Fruit fly (Drosophila melanogaster) whole organism, embryonic: ENCODE measurements around the gene nAChRalpha6.
A peak's percentile ranks its signal among the peaks of the same experiment; 100 is the strongest.

Experiments
- Atf-2 ChIP-seq: fragments of 200-800 bp; sonication (Bioruptor generic); optimal IDR thresholded peaks from 2 replicates; lab custom pipeline; 2016; ENCODE audit warnings: missing biosample characterization, missing genetic modification characterization
- CG10147 ChIP-seq: fragments of 200-800 bp; sonication (Bioruptor generic); optimal IDR thresholded peaks from 2 replicates; lab custom pipeline; 2019; ENCODE audit warnings: missing biosample characterization, mild to moderate bottlenecking, missing genetic modification characterization, moderate library complexity
- CG10267 ChIP-seq: fragments of 200-800 bp; sonication (Bioruptor generic); optimal IDR thresholded peaks from 2 replicates; lab custom pipeline; 2018; ENCODE audit warnings: missing biosample characterization, mild to moderate bottlenecking, missing genetic modification characterization, moderate library complexity
- CG10979 ChIP-seq: fragments of 200-800 bp; sonication (Bioruptor generic); optimal IDR thresholded peaks from 2 replicates; lab custom pipeline; 2018; ENCODE audit warnings: missing biosample characterization, mild to moderate bottlenecking, missing genetic modification characterization, moderate library complexity
- CG11398 ChIP-seq: fragments of 200-800 bp; sonication (Bioruptor generic); optimal IDR thresholded peaks from 2 replicates; lab custom pipeline; 2016; ENCODE audit warnings: missing biosample characterization, missing genetic modification characterization
- CG12236 ChIP-seq: fragments of 200-800 bp; sonication (Bioruptor generic); optimal IDR thresholded peaks from 2 replicates; lab custom pipeline; 2016; ENCODE audit warnings: missing biosample characterization, missing genetic modification characterization
- CG12391 ChIP-seq: fragments of 200-800 bp; sonication (Bioruptor generic); optimal IDR thresholded peaks from 3 replicates; lab custom pipeline; 2018; ENCODE audit warnings: missing biosample characterization, mild to moderate bottlenecking, missing genetic modification characterization, moderate library complexity
- CG14710 ChIP-seq: fragments of 200-800 bp; sonication (Bioruptor generic); optimal IDR thresholded peaks from 3 replicates; lab custom pipeline; 2019; ENCODE audit warnings: missing biosample characterization, mild to moderate bottlenecking, missing genetic modification characterization, moderate library complexity
- CG17186 ChIP-seq: fragments of 200-800 bp; sonication (Bioruptor generic); optimal IDR thresholded peaks from 3 replicates; lab custom pipeline; 2017; ENCODE audit warnings: missing biosample characterization, missing genetic modification reagents, missing genetic modification characterization
- CG17361 ChIP-seq: fragments of 200-800 bp; sonication (Bioruptor generic); IDR thresholded peaks from 3 replicates; pipeline ENCODE4 v1.3.6; 2022; ENCODE audit warnings: missing biosample characterization, missing genetic modification characterization
- CG2678 ChIP-seq: fragments of 200-800 bp; sonication (Bioruptor generic); optimal IDR thresholded peaks from 3 replicates; lab custom pipeline; 2019; ENCODE audit warnings: missing biosample characterization, mild to moderate bottlenecking, missing genetic modification characterization, moderate library complexity
- CG33213 ChIP-seq: fragments of 200-800 bp; sonication (Bioruptor generic); optimal IDR thresholded peaks from 3 replicates; lab custom pipeline; 2016; ENCODE audit warnings: missing biosample characterization, missing genetic modification characterization
- CG3995 ChIP-seq: fragments of 200-800 bp; sonication (Bioruptor generic); optimal IDR thresholded peaks from 3 replicates; lab custom pipeline; 2016; ENCODE audit warnings: missing biosample characterization, missing genetic modification characterization
- CG4282 ChIP-seq: fragments of 200-800 bp; sonication (Bioruptor generic); optimal IDR thresholded peaks from 2 replicates; lab custom pipeline; 2016; ENCODE audit warnings: missing biosample characterization, missing genetic modification characterization
- CG4820 ChIP-seq: fragments of 200-800 bp; sonication (Bioruptor generic); optimal IDR thresholded peaks from 3 replicates; lab custom pipeline; 2016; ENCODE audit warnings: missing biosample characterization, missing genetic modification characterization
- CG6683 ChIP-seq: fragments of 200-800 bp; sonication (Bioruptor generic); optimal IDR thresholded peaks from 2 replicates; lab custom pipeline; 2017; ENCODE audit warnings: missing biosample characterization, mild to moderate bottlenecking, missing genetic modification characterization, missing genetic modification reagents
- CG6791 ChIP-seq: fragments of 200-800 bp; sonication (Bioruptor generic); IDR thresholded peaks from 3 replicates; pipeline ENCODE4 v1.3.6; 2022; ENCODE audit warnings: missing biosample characterization, missing genetic modification characterization; ENCODE audit not compliant: partially characterized antibody
- CTCF ChIP-seq: fragments of 200-800 bp; sonication (Bioruptor generic); optimal IDR thresholded peaks from 2 replicates; lab custom pipeline; 2017; ENCODE audit warnings: missing biosample characterization, mild to moderate bottlenecking, missing genetic modification characterization, moderate library complexity
- Camta ChIP-seq: fragments of 200-800 bp; sonication (Bioruptor generic); optimal IDR thresholded peaks from 2 replicates; lab custom pipeline; 2016; ENCODE audit warnings: missing biosample characterization, missing genetic modification characterization
- CkIIα-i1 ChIP-seq: fragments of 200-800 bp; sonication (Bioruptor generic); IDR thresholded peaks from 2 replicates; pipeline ENCODE4 v1.3.6; 2022; ENCODE audit warnings: missing biosample characterization, missing genetic modification characterization
- Dfd ChIP-seq, 2 experiments: fragments of >200 bp; optimal IDR thresholded peaks; 2 replicates each; lab custom pipeline; 2017; ENCODE audit warnings: missing biosample characterization in 2 of 2, missing genetic modification characterization in 2 of 2
- Doc2 ChIP-seq: fragments of 200-800 bp; sonication (Bioruptor generic); IDR thresholded peaks from 2 replicates; pipeline ENCODE4 v1.3.6; 2022; ENCODE audit warnings: missing biosample characterization, missing genetic modification characterization
- Dref ChIP-seq: fragments of 200-800 bp; sonication (Bioruptor generic); IDR thresholded peaks from 2 replicates; pipeline ENCODE4 v1.3.6; 2022; ENCODE audit warnings: missing biosample characterization, missing genetic modification characterization
- Drgx ChIP-seq: fragments of 200-800 bp; sonication (Bioruptor generic); IDR thresholded peaks from 2 replicates; pipeline ENCODE4 v1.3.6; 2022; ENCODE audit warnings: missing biosample characterization, missing genetic modification characterization
- Ets65A ChIP-seq: fragments of 200-800 bp; sonication (Bioruptor generic); peaks from one replicate; lab custom pipeline; 2016; ENCODE audit warnings: missing biosample characterization, missing genetic modification characterization
- Ets97D ChIP-seq: fragments of 200-800 bp; sonication (Bioruptor generic); optimal IDR thresholded peaks from 3 replicates; lab custom pipeline; 2016; ENCODE audit warnings: missing biosample characterization, missing genetic modification characterization
- Hand ChIP-seq: fragments of 200-800 bp; sonication (Bioruptor generic); optimal IDR thresholded peaks from 2 replicates; lab custom pipeline; 2017; ENCODE audit warnings: mild to moderate bottlenecking, missing biosample characterization, missing genetic modification reagents, missing genetic modification characterization
- Hr39 ChIP-seq: fragments of >200 bp; optimal IDR thresholded peaks from 2 replicates; lab custom pipeline; 2017
- NC2α ChIP-seq: fragments of 200-800 bp; sonication (Bioruptor generic); optimal IDR thresholded peaks from 2 replicates; lab custom pipeline; 2016; ENCODE audit warnings: missing biosample characterization, missing genetic modification characterization
- Nf-YB ChIP-seq: fragments of 200-800 bp; sonication (Bioruptor generic); optimal IDR thresholded peaks from 3 replicates; lab custom pipeline; 2019; ENCODE audit warnings: missing biosample characterization, mild to moderate bottlenecking, missing genetic modification characterization, moderate library complexity
- Pdp1 ChIP-seq, 2 experiments: fragments of 200-800 bp; sonication (Bioruptor generic); optimal IDR thresholded peaks; 3 replicates each; lab custom pipeline; 2016; ENCODE audit warnings: missing biosample characterization in 2 of 2, missing genetic modification characterization in 2 of 2, mild to moderate bottlenecking in 1 of 2, moderate library complexity in 1 of 2
- Scr ChIP-seq: fragments of 200-800 bp; sonication (Bioruptor generic); IDR thresholded peaks from 2 replicates; pipeline ENCODE4 v1.3.6; 2022; ENCODE audit warnings: missing biosample characterization, missing genetic modification characterization; ENCODE audit not compliant: partially characterized antibody
- aop ChIP-seq: fragments of 200-800 bp; sonication (Bioruptor generic); IDR thresholded peaks from 2 replicates; pipeline ENCODE4 v1.3.6; 2022; ENCODE audit warnings: missing biosample characterization, missing genetic modification characterization
- ap ChIP-seq: fragments of 200-800 bp; sonication (Bioruptor generic); IDR thresholded peaks from 2 replicates; pipeline ENCODE4 v1.3.6; 2022; ENCODE audit warnings: missing biosample characterization, missing genetic modification characterization
- bsh ChIP-seq, 2 experiments: fragments of 200-800 bp; sonication (Bioruptor generic); optimal IDR thresholded peaks; 2 replicates each; lab custom pipeline; 2017 to 2018; ENCODE audit warnings: mild to moderate bottlenecking in 2 of 2, missing biosample characterization in 2 of 2, missing genetic modification characterization in 2 of 2, moderate library complexity in 1 of 2
- fd96Cb ChIP-seq: fragments of 200-800 bp; sonication (Bioruptor generic); optimal IDR thresholded peaks from 2 replicates; lab custom pipeline; 2018; ENCODE audit warnings: missing biosample characterization, mild to moderate bottlenecking, missing genetic modification characterization, moderate library complexity
- gcm ChIP-seq: fragments of 200-800 bp; sonication (Bioruptor generic); optimal IDR thresholded peaks from 2 replicates; lab custom pipeline; 2019; ENCODE audit warnings: missing biosample characterization, mild to moderate bottlenecking, missing genetic modification characterization, moderate library complexity
- hkb ChIP-seq, 2 experiments: fragments of 200-800 bp in 1 of 2; fragments of >200 bp in 1 of 2; sonication (Bioruptor generic) in 1 of 2; IDR thresholded peaks in 1 of 2; optimal IDR thresholded peaks in 1 of 2; 2 replicates each; pipeline versions ENCODE4 v1.3.6 to Lab custom; 2017 to 2022; ENCODE audit warnings: missing biosample characterization in 1 of 2, missing genetic modification characterization in 1 of 2
- klu ChIP-seq: fragments of 200-800 bp; sonication (Bioruptor generic); IDR thresholded peaks from 2 replicates; pipeline ENCODE4 v1.3.6; 2022; ENCODE audit warnings: missing biosample characterization, missing genetic modification characterization
- phol ChIP-seq: fragments of 200-800 bp; sonication (Bioruptor generic); optimal IDR thresholded peaks from 3 replicates; lab custom pipeline; 2018; ENCODE audit warnings: missing biosample characterization, mild to moderate bottlenecking, missing genetic modification characterization, moderate library complexity
- pzg ChIP-seq: fragments of 200-800 bp; sonication (Bioruptor generic); optimal IDR thresholded peaks from 3 replicates; lab custom pipeline; 2018; ENCODE audit warnings: missing biosample characterization, mild to moderate bottlenecking, missing genetic modification characterization, moderate library complexity
- scrt ChIP-seq: fragments of 200-800 bp; sonication (Bioruptor generic); optimal IDR thresholded peaks from 2 replicates; lab custom pipeline; 2018; ENCODE audit warnings: missing biosample characterization, mild to moderate bottlenecking, missing genetic modification characterization, moderate library complexity
- slbo ChIP-seq: fragments of 200-800 bp; sonication (Bioruptor generic); IDR thresholded peaks from 2 replicates; pipeline ENCODE4 v1.3.6; 2022; ENCODE audit warnings: missing biosample characterization, missing genetic modification characterization
- trem ChIP-seq: fragments of 200-800 bp; optimal IDR thresholded peaks from 3 replicates; lab custom pipeline; 2019; ENCODE audit warnings: missing biosample characterization, mild to moderate bottlenecking, missing genetic modification characterization, moderate library complexity
- usp ChIP-seq: fragments of >200 bp; optimal IDR thresholded peaks from 2 replicates; lab custom pipeline; 2017; ENCODE audit warnings: missing biosample characterization, missing genetic modification characterization
- zfh1 ChIP-seq: fragments of 200-800 bp; sonication (Bioruptor generic); IDR thresholded peaks from 3 replicates; pipeline ENCODE4 v1.3.6; 2022; ENCODE audit warnings: missing biosample characterization, missing genetic modification characterization

The nAChRalpha6 gene

DNA sequence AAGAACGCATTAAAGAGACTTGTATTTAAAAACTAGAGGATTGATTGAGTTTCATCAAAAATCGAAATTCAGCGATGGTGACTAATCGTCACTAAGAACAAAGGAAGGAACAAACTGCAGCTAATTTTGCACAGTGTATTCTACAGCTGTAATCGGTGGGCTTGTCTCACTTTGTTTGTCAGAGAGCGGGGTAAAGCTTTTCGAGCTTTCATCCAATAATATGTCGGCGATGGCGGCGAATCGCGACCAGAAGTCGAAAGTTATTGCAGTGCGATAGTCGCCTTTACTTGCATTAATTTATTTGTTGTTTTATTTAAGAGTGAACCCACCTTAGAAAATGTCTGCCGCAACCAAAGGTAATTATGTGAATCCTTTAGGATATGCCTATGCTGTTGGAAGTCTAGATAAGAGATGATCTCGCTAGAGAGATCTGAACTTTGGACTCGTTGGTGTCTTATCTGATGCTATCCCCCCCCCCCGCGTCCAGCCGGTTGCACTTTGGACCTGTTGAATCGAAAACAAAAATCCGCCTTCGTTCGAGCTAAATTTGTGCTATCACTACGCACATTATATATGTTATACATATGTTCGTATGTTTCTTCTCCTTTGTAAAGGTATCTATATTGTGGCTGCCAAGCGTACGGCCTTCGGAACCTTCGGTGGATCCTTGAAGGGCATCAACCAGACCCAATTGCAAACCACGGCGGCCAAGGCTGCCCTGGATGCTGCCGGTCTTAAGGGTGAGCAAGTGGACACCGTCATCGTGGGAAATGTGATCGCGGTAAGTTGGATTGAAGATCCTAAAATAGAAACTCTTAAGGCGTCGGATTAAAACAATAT lies 29.2 kb upstream of the nAChRalpha6 start, which contains the start of gene yip2 (continued):
- peak; percentile 36 for TF ChIP-seq CG4282 (GFP tag; lab: Kevin White, UChicago)
- TF ChIP-seq CG11398 (GFP tag; lab: Kevin White, UChicago) = peak; percentile 61
- no peak for TF ChIP-seq usp (GFP tag; lab: Kevin White, UChicago)
- TF ChIP-seq NC2α (GFP tag; lab: Kevin White, UChicago) = no peak

DNA sequence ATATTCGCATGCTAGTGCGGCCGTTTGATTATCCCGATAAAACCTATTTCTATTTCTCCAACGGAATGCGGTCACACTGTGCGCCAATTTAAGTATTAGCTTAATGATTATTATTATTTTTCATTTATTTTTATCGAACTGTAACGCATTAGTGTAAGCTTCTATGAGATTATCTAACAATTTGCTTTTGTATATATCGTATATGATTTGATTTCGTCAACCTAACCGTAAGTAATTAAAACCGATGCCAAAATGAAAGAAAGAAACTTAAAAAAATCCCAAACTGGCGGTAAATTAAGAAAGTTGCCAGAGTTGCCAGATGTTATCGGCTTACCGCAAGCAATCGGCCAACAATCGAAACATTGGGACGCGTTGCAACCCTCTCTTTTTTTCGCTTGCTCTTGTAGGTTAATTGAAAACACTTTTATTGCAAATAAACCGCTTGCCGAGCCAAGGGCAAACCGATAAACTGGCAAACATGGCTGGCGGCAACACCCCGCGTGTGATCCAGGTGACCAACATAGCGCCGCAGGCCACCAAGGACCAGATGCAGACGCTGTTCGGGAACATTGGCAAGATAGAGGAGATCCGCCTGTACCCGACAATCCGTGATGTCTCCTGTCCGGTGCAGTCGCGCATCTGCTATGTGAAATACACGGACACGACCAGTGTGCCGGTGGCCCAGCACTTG lies 26.7 kb upstream of the nAChRalpha6 start, which contains the start of the genes Etl1 and Srp54:
Gene Etl1, minus strand, starts transcription at position 39 of the 691 bp plus-strand sequence.
Gene Srp54, plus strand, starts transcription at position 342 of the 691 bp plus-strand sequence.
- TF ChIP-seq zfh1 (GFP tag; lab: Robert Waterston, UW) = peak; percentile 22; the same call in 1 of the 3 replicates
- TF ChIP-seq Doc2 (GFP tag; lab: Robert Waterston, UW) = no peak
- TF ChIP-seq CG17186 (GFP tag; lab: Kevin White, UChicago) = peak; percentile 68
- peak; percentile 22 for TF ChIP-seq CG12391 (tag; lab: Kevin White, UChicago)
- TF ChIP-seq hkb (optimal IDR thresholded peaks at IDR 0.05; lab: Kevin White, UChicago) = peak; percentile 84
- no peak for TF ChIP-seq hkb (GFP tag; IDR thresholded peaks at IDR 0.05; lab: Robert Waterston, UW)
- TF ChIP-seq Ets65A (GFP tag; lab: Kevin White, UChicago) = peak; percentile 33
- peak; percentile 27; the same call in 1 of the 3 replicates for TF ChIP-seq CG17361 (GFP tag; lab: Robert Waterston, UW)
- TF ChIP-seq gcm (GFP tag; lab: Kevin White, UChicago) = peak; percentile 13
- peak; percentile 75 for TF ChIP-seq trem (tag; lab: Kevin White, UChicago)
- no peak for TF ChIP-seq CG6683
- no peak for TF ChIP-seq scrt
- TF ChIP-seq CTCF = peak; percentile 3
- no peak for TF ChIP-seq CG10979 (tag; lab: Kevin White, UChicago)
- no peak for TF ChIP-seq CG33213 (GFP tag; lab: Kevin White, UChicago)
- no peak for TF ChIP-seq Camta (GFP tag; lab: Kevin White, UChicago)
- no peak for TF ChIP-seq Nf-YB
- TF ChIP-seq pzg (GFP tag; lab: Kevin White, UChicago) = peak; percentile 43
- no peak for TF ChIP-seq Hand (GFP tag; lab: Kevin White, UChicago)
- peak; percentile 63 for TF ChIP-seq CG10267 (tag; lab: Kevin White, UChicago)
- peak in 1 of 2 experiments; percentile 37 for TF ChIP-seq Pdp1 (GFP tag; optimal IDR thresholded peaks at IDR 0.05; lab: Kevin White, UChicago)
- no peak for TF ChIP-seq CG10147 (GFP tag; lab: Kevin White, UChicago)
- peak; percentile 9 for TF ChIP-seq Ets97D (GFP tag; lab: Kevin White, UChicago)
- no peak for TF ChIP-seq CG12236 (GFP tag; lab: Kevin White, UChicago)
- peak; percentile 22 for TF ChIP-seq CG3995 (GFP tag; lab: Kevin White, UChicago)
- no peak for TF ChIP-seq CG4820
- no peak for TF ChIP-seq Hr39 (lab: Kevin White, UChicago)
- TF ChIP-seq ap = no peak
- no peak for TF ChIP-seq klu (GFP tag; lab: Robert Waterston, UW)
- TF ChIP-seq CG6791 (GFP tag; lab: Robert Waterston, UW) = no peak
- TF ChIP-seq CG14710 = peak; percentile 72
- peak; percentile 7 for TF ChIP-seq CG2678 (tag; lab: Kevin White, UChicago)
- no peak for TF ChIP-seq Drgx (GFP tag; lab: Robert Waterston, UW)
- no peak for TF ChIP-seq CkIIα-i1
- TF ChIP-seq Atf-2 (GFP tag; lab: Kevin White, UChicago) = no peak
- peak; percentile 42 for TF ChIP-seq phol (tag; lab: Kevin White, UChicago)
- no peak for TF ChIP-seq fd96Cb
- no peak for TF ChIP-seq Dfd (GFP tag; optimal IDR thresholded peaks at IDR 0.05; lab: Kevin White, UChicago)
- TF ChIP-seq bsh (GFP tag; optimal IDR thresholded peaks at IDR 0.05; lab: Kevin White, UChicago) = no peak
- peak; percentile 35 for TF ChIP-seq Scr (GFP tag; lab: Robert Waterston, UW)
- TF ChIP-seq aop (GFP tag; lab: Robert Waterston, UW) = no peak
- TF ChIP-seq slbo (GFP tag; lab: Robert Waterston, UW) = peak; percentile 17; the same call in 1 of the 2 replicates
- TF ChIP-seq Dref (GFP tag; lab: Robert Waterston, UW) = peak; percentile 56
